Fruit fly (Drosophila melanogaster): ENCODE results near the gene Phf5a.

Phf5a gene

dm6 chr2L:6508666-6509065, 18.0 kb upstream of the Phf5a start (continued):
- TF ChIP-seq CG4424 (GFP tag; optimal IDR thresholded peaks at IDR 0.05) (peak; percentile 45), zen (tag; optimal IDR thresholded peaks at IDR 0.05) (peak; percentile 41), ato (GFP tag; IDR thresholded peaks at IDR 0.05; ENCODE audit: partially characterized antibody) (no peak), unpg (GFP tag; optimal IDR thresholded peaks at IDR 0.05) (peak; percentile 35), Awh (GFP tag; IDR thresholded peaks at IDR 0.05) (no peak), CG11504 (tag; optimal IDR thresholded peaks at IDR 0.05) (peak; percentile 62), Hand (GFP tag; optimal IDR thresholded peaks at IDR 0.05) (no peak), CG17359 (tag; optimal IDR thresholded peaks at IDR 0.05) (peak; percentile 44), CG4404 (GFP tag; IDR thresholded peaks at IDR 0.05) (0 out of 2 replicates have a peak, but pooled peaks have one; percentile 34), stc (GFP tag; IDR thresholded peaks at IDR 0.05) (no peak), ash1 (GFP tag; optimal IDR thresholded peaks at IDR 0.05) (no peak), Tbp (GFP tag; optimal IDR thresholded peaks at IDR 0.05) (no peak), BEAF-32 (GFP tag; optimal IDR thresholded peaks at IDR 0.05) (no peak), CG1603 (tag; optimal IDR thresholded peaks at IDR 0.05) (peak; percentile 46), Sry-β (GFP tag; optimal IDR thresholded peaks at IDR 0.05) (no peak), wek (GFP tag; optimal IDR thresholded peaks at IDR 0.05) (no peak), CG12391 (tag; optimal IDR thresholded peaks at IDR 0.05) (peak; percentile 46), CG15073 (GFP tag; optimal IDR thresholded peaks at IDR 0.05) (no peak), CG2678 (tag; optimal IDR thresholded peaks at IDR 0.05) (peak; percentile 40), amos (GFP tag; IDR thresholded peaks at IDR 0.05; ENCODE audit: partially characterized antibody) (no peak), lab (GFP tag; optimal IDR thresholded peaks at IDR 0.05) (peak; percentile 34), CG10979 (tag; optimal IDR thresholded peaks at IDR 0.05) (peak; percentile 45), Blimp-1 (GFP tag; optimal IDR thresholded peaks at IDR 0.05) (peak; percentile 40), sim (GFP tag; IDR thresholded peaks at IDR 0.05) (no peak), fd96Cb (tag; optimal IDR thresholded peaks at IDR 0.05) (peak; percentile 19), ara (GFP tag; IDR thresholded peaks at IDR 0.05) (no peak), Side (GFP tag; optimal IDR thresholded peaks at IDR 0.05) (no peak), CG3407 (GFP tag; optimal IDR thresholded peaks at IDR 0.05) (peak; percentile 6), jing (GFP tag; optimal IDR thresholded peaks at IDR 0.05) (peak; percentile 6), CG15011 (GFP tag; optimal IDR thresholded peaks at IDR 0.05) (no peak), CG9727 (GFP tag; optimal IDR thresholded peaks at IDR 0.05) (peak; percentile 10), Gsc (GFP tag; IDR thresholded peaks at IDR 0.05) (no peak), pan (optimal IDR thresholded peaks at IDR 0.05) (no peak), pan (GFP tag; optimal IDR thresholded peaks at IDR 0.05 in 1 of 2, IDR thresholded peaks at IDR 0.05 in 1 of 2) (peak in 1 of 2 experiments; percentile 37), CG10543 (GFP tag; optimal IDR thresholded peaks at IDR 0.05) (no peak), CG6254 (GFP tag; optimal IDR thresholded peaks at IDR 0.05) (peak; percentile 28), slbo (GFP tag; IDR thresholded peaks at IDR 0.05) (no peak), gsb-n (tag; optimal IDR thresholded peaks at IDR 0.05) (no peak), CG10462 (GFP tag; optimal IDR thresholded peaks at IDR 0.05) (no peak), grau (tag; optimal IDR thresholded peaks at IDR 0.05) (peak; percentile 38), CG17829 (tag; optimal IDR thresholded peaks at IDR 0.05) (peak; percentile 16), dmrt11E (tag; optimal IDR thresholded peaks at IDR 0.05) (peak; percentile 46), Dip3 (GFP tag; optimal IDR thresholded peaks at IDR 0.05) (no peak), Nf-YB (GFP tag; optimal IDR thresholded peaks at IDR 0.05) (no peak), gt (GFP tag; IDR thresholded peaks at IDR 0.05) (no peak), lmd (GFP tag; IDR thresholded peaks at IDR 0.05) (0 out of 2 replicates have a peak, but pooled peaks have one; percentile 22), ci (GFP tag; IDR thresholded peaks at IDR 0.05) (0 out of 3 replicates have a peak, but pooled peaks have one; percentile 14), ERR (GFP tag; optimal IDR thresholded peaks at IDR 0.05) (no peak), Oli (tag; optimal IDR thresholded peaks at IDR 0.05) (peak; percentile 49), Xrp1 (GFP tag; IDR thresholded peaks at IDR 0.05) (peak; percentile 41; the same call in 1 of the 2 replicates)
